Fruit fly (Drosophila melanogaster): ENCODE measurements around the gene hoe1.
A peak's percentile ranks its signal among the peaks of the same experiment; 100 is the strongest.

The hoe1 gene

dm6 chr2L:4976988-4977551 is 44.9 kb upstream of the hoe1 start, which contains the start of the genes Gmd and CG3792 (continued):
- TF ChIP-seq her (GFP tag; optimal IDR thresholded peaks at IDR 0.05) (peak; percentile 90), CG12071 (GFP tag; optimal IDR thresholded peaks at IDR 0.05) (no peak), Lim3 (GFP tag; IDR thresholded peaks at IDR 0.05) (peak; percentile 71), CG13624 (GFP tag; optimal IDR thresholded peaks at IDR 0.05) (peak; percentile 94), CG34224 (GFP tag; IDR thresholded peaks at IDR 0.05; ENCODE audit: partially characterized antibody) (peak; percentile 89), Blimp-1 (GFP tag; optimal IDR thresholded peaks at IDR 0.05) (peak; percentile 91), gfzf (GFP tag; optimal IDR thresholded peaks at IDR 0.05) (peak; percentile 25), az2 (GFP tag; optimal IDR thresholded peaks at IDR 0.05) (peak; percentile 95), CG15479 (GFP tag; optimal IDR thresholded peaks at IDR 0.05) (peak; percentile 74), Camta (GFP tag; optimal IDR thresholded peaks at IDR 0.05) (peak; percentile 96), esg (GFP tag; conservative IDR thresholded peaks at IDR 0.05) (peak; percentile 95), Kr (GFP tag; optimal IDR thresholded peaks at IDR 0.05) (no peak), Neu2 (GFP tag; optimal IDR thresholded peaks at IDR 0.05; ENCODE audit: borderline replicate concordance) (peak; percentile 36), CG3847 (GFP tag; IDR thresholded peaks at IDR 0.05) (peak; percentile 97), CoRest (tag; optimal IDR thresholded peaks at IDR 0.05) (peak; percentile 97), sqz (GFP tag; optimal IDR thresholded peaks at IDR 0.05) (peak; percentile 91), CG18476 (GFP tag; optimal IDR thresholded peaks at IDR 0.05) (peak; percentile 93), Elba2 (GFP tag; optimal IDR thresholded peaks at IDR 0.05) (peak; percentile 90), ro (GFP tag; IDR thresholded peaks at IDR 0.05) (peak; percentile 91), CG2202 (tag; optimal IDR thresholded peaks at IDR 0.05) (peak; percentile 73), CG2129 (GFP tag; IDR thresholded peaks at IDR 0.05; ENCODE audit: partially characterized antibody) (peak; percentile 56), Doc2 (GFP tag; IDR thresholded peaks at IDR 0.05) (peak; percentile 82), CG7372 (GFP tag; IDR thresholded peaks at IDR 0.05) (peak; percentile 96), fu2 (GFP tag; optimal IDR thresholded peaks at IDR 0.05) (peak; percentile 88), HHEX (GFP tag; optimal IDR thresholded peaks at IDR 0.05) (peak; percentile 94), Abd-B (GFP tag; optimal IDR thresholded peaks at IDR 0.05) (peak; percentile 86), lola (GFP tag; optimal IDR thresholded peaks at IDR 0.05) (peak in 1 of 3 experiments; percentile 97), chif (GFP tag; optimal IDR thresholded peaks at IDR 0.05) (peak; percentile 85 to 96), CG2120 (GFP tag; optimal IDR thresholded peaks at IDR 0.05) (peak; percentile 97), gcm (GFP tag; optimal IDR thresholded peaks at IDR 0.05) (peak; percentile 81), CG34422 (GFP tag; IDR thresholded peaks at IDR 0.05) (peak; percentile 98), PHDP (tag; optimal IDR thresholded peaks at IDR 0.05) (peak; percentile 89), kah (GFP tag; optimal IDR thresholded peaks at IDR 0.05) (peak; percentile 87), CG15696 (tag; optimal IDR thresholded peaks at IDR 0.05) (peak; percentile 96), BEAF-32 (GFP tag; optimal IDR thresholded peaks at IDR 0.05) (peak; percentile 84), slbo (GFP tag; IDR thresholded peaks at IDR 0.05) (peak; percentile 98), Sox102F (GFP tag; optimal IDR thresholded peaks at IDR 0.05) (peak; percentile 94), HmgZ (tag; optimal IDR thresholded peaks at IDR 0.05) (peak; percentile 96), lbe (GFP tag; optimal IDR thresholded peaks at IDR 0.05) (peak; percentile 91), ac (GFP tag; optimal IDR thresholded peaks at IDR 0.05) (peak; percentile 73), lilli (GFP tag; optimal IDR thresholded peaks at IDR 0.05) (peak; percentile 98), hbn (GFP tag; IDR thresholded peaks at IDR 0.05; ENCODE audit: partially characterized antibody) (peak; percentile 81), CG17385 (GFP tag; optimal IDR thresholded peaks at IDR 0.05) (peak; percentile 85), al (GFP tag; IDR thresholded peaks at IDR 0.05) (peak; percentile 96), knrl (GFP tag; IDR thresholded peaks at IDR 0.05; ENCODE audit: partially characterized antibody) (peak; percentile 87), Opbp (GFP tag; IDR thresholded peaks at IDR 0.05; ENCODE audit: partially characterized antibody) (peak; percentile 53; the same call in 2 of the 3 replicates), toy (GFP tag; IDR thresholded peaks at IDR 0.05) (peak; percentile 90), cas (GFP tag; IDR thresholded peaks at IDR 0.05) (peak; percentile 92), Asciz (GFP tag; optimal IDR thresholded peaks at IDR 0.05) (no peak)

Measured in whole organism, embryonic.